Fruit fly (Drosophila melanogaster) whole organism, embryonic: ENCODE data around the gene Pgm1.
A peak's percentile ranks its signal among the peaks of the same experiment; 100 is the strongest.

Source experiments
- ATbp ChIP-seq: fragments of 200-800 bp; sonication (Bioruptor generic); optimal IDR thresholded peaks from 2 replicates; lab custom pipeline; 2017; ENCODE audit warnings: missing biosample characterization, mild to moderate bottlenecking, missing genetic modification characterization, missing genetic modification reagents
- Antp ChIP-seq: fragments of 200-800 bp; sonication (Bioruptor generic); optimal IDR thresholded peaks from 3 replicates; lab custom pipeline; 2016; ENCODE audit warnings: missing biosample characterization, missing genetic modification characterization
- C15 ChIP-seq: fragments of 200-800 bp; sonication (Bioruptor generic); IDR thresholded peaks from 3 replicates; pipeline ENCODE4 v1.3.6; 2022; ENCODE audit warnings: missing biosample characterization, missing genetic modification characterization
- CG11085 ChIP-seq: fragments of 200-800 bp; sonication (Bioruptor generic); IDR thresholded peaks from 2 replicates; pipeline ENCODE4 v1.3.6; 2022; ENCODE audit warnings: missing biosample characterization, missing genetic modification characterization
- CG11247 ChIP-seq: fragments of 200-800 bp; sonication (Bioruptor generic); IDR thresholded peaks from 2 replicates; pipeline ENCODE4 v1.3.6; 2022; ENCODE audit warnings: missing biosample characterization, missing genetic modification characterization
- CG11560 ChIP-seq: fragments of 200-800 bp; sonication (Bioruptor generic); IDR thresholded peaks from 3 replicates; pipeline ENCODE4 v1.3.6; 2022; ENCODE audit warnings: missing biosample characterization, missing genetic modification characterization
- CG11695 ChIP-seq: fragments of 200-800 bp; sonication (Bioruptor generic); IDR thresholded peaks from 3 replicates; pipeline ENCODE4 v1.3.6; 2022; ENCODE audit warnings: missing biosample characterization, missing genetic modification characterization
- CG13894 ChIP-seq: fragments of 200-800 bp; sonication (Bioruptor generic); optimal IDR thresholded peaks from 3 replicates; lab custom pipeline; 2018; ENCODE audit warnings: missing biosample characterization, mild to moderate bottlenecking, missing genetic modification characterization, moderate library complexity
- CG14014 ChIP-seq: fragments of 200-800 bp; sonication (Bioruptor generic); IDR thresholded peaks from 2 replicates; pipeline ENCODE4 v1.3.6; 2022; ENCODE audit warnings: missing biosample characterization, missing genetic modification characterization
- CG1603 ChIP-seq: fragments of 200-800 bp; sonication (Bioruptor generic); optimal IDR thresholded peaks from 2 replicates; lab custom pipeline; 2019; ENCODE audit warnings: missing biosample characterization, mild to moderate bottlenecking, missing genetic modification characterization, moderate library complexity
- CG17568 ChIP-seq: fragments of 200-800 bp; sonication (Bioruptor generic); optimal IDR thresholded peaks from 2 replicates; lab custom pipeline; 2018; ENCODE audit warnings: missing biosample characterization, mild to moderate bottlenecking, missing genetic modification characterization, moderate library complexity
- CG17802 ChIP-seq: fragments of 200-800 bp; sonication (Bioruptor generic); optimal IDR thresholded peaks from 2 replicates; lab custom pipeline; 2018; ENCODE audit warnings: missing biosample characterization, mild to moderate bottlenecking, missing genetic modification characterization, moderate library complexity
- CG18476 ChIP-seq: fragments of 200-800 bp; sonication (Bioruptor generic); optimal IDR thresholded peaks from 2 replicates; lab custom pipeline; 2016; ENCODE audit warnings: missing biosample characterization, mild to moderate bottlenecking, missing genetic modification characterization
- CG30403 ChIP-seq: fragments of 200-800 bp; sonication (Bioruptor generic); optimal IDR thresholded peaks from 3 replicates; lab custom pipeline; 2016; ENCODE audit warnings: missing biosample characterization, missing genetic modification characterization
- CG3726 ChIP-seq: fragments of 200-800 bp; sonication (Bioruptor generic); IDR thresholded peaks from 3 replicates; pipeline ENCODE4, ENCODE4 v1.3.6; 2022; ENCODE audit warnings: missing biosample characterization, missing genetic modification characterization
- CG6813 ChIP-seq: fragments of 200-800 bp; sonication (Bioruptor generic); optimal IDR thresholded peaks from 2 replicates; lab custom pipeline; 2017; ENCODE audit warnings: missing biosample characterization, missing genetic modification characterization, mild to moderate bottlenecking, moderate library complexity, missing genetic modification reagents
- CG8290 ChIP-seq, 3 experiments: fragments of 200-800 bp; sonication (Bioruptor generic); optimal IDR thresholded peaks; 2 replicates each; lab custom pipeline; 2016 to 2019; ENCODE audit warnings: missing biosample characterization in 3 of 3, missing genetic modification characterization in 3 of 3, mild to moderate bottlenecking in 2 of 3, moderate library complexity in 1 of 3
- CG9817 ChIP-seq: fragments of 200-800 bp; sonication (Bioruptor generic); optimal IDR thresholded peaks from 2 replicates; lab custom pipeline; 2018; ENCODE audit warnings: missing biosample characterization, mild to moderate bottlenecking, missing genetic modification characterization, moderate library complexity
- CG9876 ChIP-seq: fragments of 200-800 bp; sonication (Bioruptor generic); optimal IDR thresholded peaks from 2 replicates; lab custom pipeline; 2016; ENCODE audit warnings: missing biosample characterization, missing genetic modification characterization
- CHES-1-like ChIP-seq: fragments of 200-800 bp; sonication (Bioruptor generic); optimal IDR thresholded peaks from 2 replicates; lab custom pipeline; 2016; ENCODE audit warnings: missing biosample characterization, missing genetic modification characterization
- Doc3 ChIP-seq: fragments of 200-800 bp; sonication (Bioruptor generic); IDR thresholded peaks from 3 replicates; pipeline ENCODE4 v1.3.6; 2022; ENCODE audit warnings: missing biosample characterization, missing genetic modification characterization; ENCODE audit not compliant: partially characterized antibody
- E2f1 ChIP-seq: fragments of 200-800 bp; sonication (Bioruptor generic); IDR thresholded peaks from 2 replicates; pipeline ENCODE4 v1.3.6; 2022; ENCODE audit warnings: missing biosample characterization, missing genetic modification characterization
- Fer2 ChIP-seq: fragments of 200-800 bp; sonication (Bioruptor generic); optimal IDR thresholded peaks from 2 replicates; lab custom pipeline; 2018; ENCODE audit warnings: missing biosample characterization, mild to moderate bottlenecking, missing genetic modification characterization, moderate library complexity
- HLH3B ChIP-seq: fragments of 200-800 bp; sonication (Bioruptor generic); IDR thresholded peaks from 2 replicates; pipeline ENCODE4 v1.3.6; 2022; ENCODE audit warnings: missing biosample characterization, missing genetic modification characterization
- Jarid2 ChIP-seq: fragments of 200-800 bp; sonication (Bioruptor generic); optimal IDR thresholded peaks from 3 replicates; lab custom pipeline; 2017; ENCODE audit warnings: mild to moderate bottlenecking, missing biosample characterization, missing genetic modification reagents, missing genetic modification characterization
- MESR4 ChIP-seq: fragments of 200-800 bp; sonication (Bioruptor generic); optimal IDR thresholded peaks from 2 replicates; lab custom pipeline; 2018; ENCODE audit warnings: missing biosample characterization, mild to moderate bottlenecking, missing genetic modification characterization, moderate library complexity
- Rfx ChIP-seq: fragments of 200-800 bp; sonication (Bioruptor generic); IDR thresholded peaks from 2 replicates; pipeline ENCODE4 v1.3.6; 2022; ENCODE audit warnings: missing biosample characterization, missing genetic modification characterization
- Spps ChIP-seq: fragments of 200-800 bp; sonication (Bioruptor generic); optimal IDR thresholded peaks from 2 replicates; lab custom pipeline; 2018; ENCODE audit warnings: missing biosample characterization, mild to moderate bottlenecking, missing genetic modification characterization
- Xbp1 ChIP-seq: fragments of 200-800 bp; sonication (Bioruptor generic); optimal IDR thresholded peaks from 3 replicates; lab custom pipeline; 2016; ENCODE audit warnings: missing biosample characterization, mild to moderate bottlenecking, missing genetic modification characterization
- abd-A ChIP-seq: fragments of 200-800 bp; sonication (Bioruptor generic); optimal IDR thresholded peaks from 3 replicates; lab custom pipeline; 2019; ENCODE audit warnings: missing biosample characterization, mild to moderate bottlenecking, missing genetic modification characterization, moderate library complexity
- br ChIP-seq: fragments of >200 bp; optimal IDR thresholded peaks from 2 replicates; lab custom pipeline; 2017
- bsh ChIP-seq, 2 experiments: fragments of 200-800 bp; sonication (Bioruptor generic); optimal IDR thresholded peaks; 2 replicates each; lab custom pipeline; 2017 to 2018; ENCODE audit warnings: mild to moderate bottlenecking in 2 of 2, missing biosample characterization in 2 of 2, missing genetic modification characterization in 2 of 2, moderate library complexity in 1 of 2
- caup ChIP-seq: fragments of 200-800 bp; sonication (Bioruptor generic); optimal IDR thresholded peaks from 3 replicates; lab custom pipeline; 2017; ENCODE audit warnings: missing biosample characterization, mild to moderate bottlenecking, missing genetic modification characterization, moderate library complexity; ENCODE audit not compliant: severe bottlenecking
- chinmo ChIP-seq: fragments of 200-800 bp; sonication (Bioruptor generic); IDR thresholded peaks from 4 replicates; pipeline ENCODE4 v1.3.6; 2022; ENCODE audit warnings: missing biosample characterization, missing genetic modification characterization; ENCODE audit not compliant: partially characterized antibody
- corto ChIP-seq: fragments of 200-800 bp; sonication (Bioruptor generic); optimal IDR thresholded peaks from 2 replicates; lab custom pipeline; 2016; ENCODE audit warnings: missing biosample characterization, mild to moderate bottlenecking, missing genetic modification characterization, moderate library complexity
- emc ChIP-seq: fragments of 200-800 bp; sonication (Bioruptor generic); optimal IDR thresholded peaks from 2 replicates; lab custom pipeline; 2016; ENCODE audit warnings: missing biosample characterization, missing genetic modification characterization
- ftz-f1 ChIP-seq: fragments of 200-800 bp; sonication (Bioruptor generic); optimal IDR thresholded peaks from 2 replicates; lab custom pipeline; 2016; ENCODE audit warnings: missing biosample characterization, missing genetic modification characterization
- kay ChIP-seq: fragments of 200-800 bp; sonication (Bioruptor generic); optimal IDR thresholded peaks from 2 replicates; lab custom pipeline; 2016; ENCODE audit warnings: missing biosample characterization, missing genetic modification characterization
- mirr ChIP-seq: fragments of 200-800 bp; sonication (Bioruptor generic); optimal IDR thresholded peaks from 3 replicates; lab custom pipeline; 2018; ENCODE audit warnings: missing biosample characterization, mild to moderate bottlenecking, missing genetic modification characterization
- nerfin-1 ChIP-seq: fragments of 200-800 bp; sonication (Bioruptor generic); optimal IDR thresholded peaks from 3 replicates; lab custom pipeline; 2019; ENCODE audit warnings: missing biosample characterization, mild to moderate bottlenecking, missing genetic modification characterization, moderate library complexity
- nom ChIP-seq: fragments of 200-800 bp; sonication (Bioruptor generic); optimal IDR thresholded peaks from 2 replicates; lab custom pipeline; 2017; ENCODE audit warnings: missing biosample characterization, missing genetic modification characterization, mild to moderate bottlenecking, moderate library complexity, missing genetic modification reagents
- onecut ChIP-seq: fragments of 200-800 bp; sonication (Bioruptor generic); IDR thresholded peaks from 2 replicates; pipeline ENCODE4 v1.3.6; 2022; ENCODE audit warnings: missing biosample characterization, missing genetic modification characterization
- pfk ChIP-seq: fragments of 200-800 bp; sonication (Bioruptor generic); optimal IDR thresholded peaks from 2 replicates; lab custom pipeline; 2018; ENCODE audit warnings: missing biosample characterization, mild to moderate bottlenecking, missing genetic modification characterization, moderate library complexity
- sim ChIP-seq: fragments of 200-800 bp; sonication (Bioruptor generic); IDR thresholded peaks from 2 replicates; pipeline ENCODE4 v1.3.6; 2022; ENCODE audit warnings: missing biosample characterization, missing genetic modification characterization
- stwl ChIP-seq: fragments of 200-800 bp; sonication (Bioruptor generic); optimal IDR thresholded peaks from 3 replicates; lab custom pipeline; 2018; ENCODE audit warnings: missing biosample characterization, mild to moderate bottlenecking, missing genetic modification characterization, moderate library complexity
- ttk ChIP-seq: fragments of 200-800 bp; sonication (Bioruptor generic); IDR thresholded peaks from 2 replicates; pipeline ENCODE4 v2.1.2; 2022; ENCODE audit warnings: missing biosample characterization, missing genetic modification characterization
- z ChIP-seq: fragments of 200-800 bp; sonication (Bioruptor generic); IDR thresholded peaks from 3 replicates; pipeline ENCODE4 v1.3.6; 2022; ENCODE audit warnings: missing biosample characterization, missing genetic modification characterization

Gene Pgm1

dm6 chr3L:16159161-16160072, 31.1 kb upstream of the Pgm1 start (continued):
- TF ChIP-seq sim (GFP tag; lab: Robert Waterston, UW) (no peak), nom (GFP tag; lab: Kevin White, UChicago) (peak; percentile 63), Jarid2 (no peak), CG1603 (tag; lab: Kevin White, UChicago) (no peak), pfk (no peak), CG11695 (GFP tag; lab: Robert Waterston, UW) (no peak), chinmo (0 out of 4 replicates have a peak, but pooled peaks have one; percentile 13), CG13894 (peak; percentile 77), CG11560 (tag; lab: Robert Waterston, UW) (no peak), ATbp (GFP tag; lab: Kevin White, UChicago) (no peak), CG18476 (GFP tag; lab: Kevin White, UChicago) (no peak)

DNA sequence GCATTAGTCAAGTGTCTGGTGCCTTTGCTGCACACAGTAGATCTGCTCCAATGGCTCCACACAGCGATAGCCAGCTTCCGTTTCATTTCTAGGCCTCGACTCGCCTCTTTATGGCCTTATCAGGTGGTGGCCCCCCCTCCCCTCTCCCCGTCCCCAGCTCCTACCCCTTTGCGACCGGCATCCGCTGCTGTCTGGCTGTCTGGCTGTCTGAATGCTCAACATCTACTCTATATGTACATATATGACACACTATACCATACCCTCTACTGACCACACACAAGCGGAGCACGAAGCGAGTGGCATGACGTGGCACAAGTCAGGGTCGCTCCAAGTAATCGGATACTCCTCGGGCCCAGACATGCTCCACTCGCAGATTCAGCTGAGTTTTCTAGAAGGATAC, 30.0 kb upstream of the Pgm1 start:
- no peak for TF ChIP-seq CHES-1-like (GFP tag; lab: Kevin White, UChicago)
- no peak for TF ChIP-seq CG30403 (GFP tag; lab: Kevin White, UChicago)
- peak; percentile 9 for TF ChIP-seq Xbp1 (GFP tag; lab: Kevin White, UChicago)
- TF ChIP-seq nerfin-1 (tag; lab: Kevin White, UChicago): no peak
- TF ChIP-seq caup (GFP tag; lab: Kevin White, UChicago): no peak
- TF ChIP-seq MESR4 (GFP tag; lab: Kevin White, UChicago): no peak
- TF ChIP-seq br (lab: Kevin White, UChicago): no peak
- no peak for TF ChIP-seq E2f1 (GFP tag; lab: Robert Waterston, UW)
- TF ChIP-seq onecut: no peak
- no peak for TF ChIP-seq CG8290 (GFP tag; optimal IDR thresholded peaks at IDR 0.05; lab: Kevin White, UChicago)
- peak in 1 of 2 experiments; percentile 33 for TF ChIP-seq CG8290 (tag; optimal IDR thresholded peaks at IDR 0.05; lab: Kevin White, UChicago)
- peak; percentile 50 for TF ChIP-seq nom (GFP tag; lab: Kevin White, UChicago)
- TF ChIP-seq CG11247: no peak
- no peak for TF ChIP-seq CG17568 (GFP tag; lab: Kevin White, UChicago)
- peak; percentile 27 for TF ChIP-seq mirr (GFP tag; lab: Kevin White, UChicago)
- TF ChIP-seq Rfx (GFP tag; lab: Robert Waterston, UW): 0 out of 2 replicates have a peak, but pooled peaks have one; percentile 6
- no peak for TF ChIP-seq Fer2
- no peak for TF ChIP-seq stwl (tag; lab: Kevin White, UChicago)
- 0 out of 2 replicates have a peak, but pooled peaks have one; percentile 26 for TF ChIP-seq CG14014 (GFP tag; lab: Robert Waterston, UW)
- no peak for TF ChIP-seq bsh (GFP tag; optimal IDR thresholded peaks at IDR 0.05; lab: Kevin White, UChicago)
- no peak for TF ChIP-seq CG9817 (tag; lab: Kevin White, UChicago)
- TF ChIP-seq abd-A (tag; lab: Kevin White, UChicago): no peak
- TF ChIP-seq z (GFP tag; lab: Robert Waterston, UW): no peak
- TF ChIP-seq corto (GFP tag; lab: Kevin White, UChicago): no peak
- no peak for TF ChIP-seq Spps (tag; lab: Kevin White, UChicago)
- TF ChIP-seq CG11085 (GFP tag; lab: Robert Waterston, UW): no peak
- 0 out of 2 replicates have a peak, but pooled peaks have one; percentile 29 for TF ChIP-seq HLH3B (GFP tag; lab: Robert Waterston, UW)
- TF ChIP-seq CG17802 (tag; lab: Kevin White, UChicago): no peak
- no peak for TF ChIP-seq C15 (GFP tag; lab: Robert Waterston, UW)
- no peak for TF ChIP-seq CG6813 (GFP tag; lab: Kevin White, UChicago)
- peak; percentile 26; the same call in 1 of the 2 replicates for TF ChIP-seq ttk
- TF ChIP-seq ftz-f1 (GFP tag; lab: Kevin White, UChicago): no peak
- no peak for TF ChIP-seq Doc3 (GFP tag; lab: Robert Waterston, UW)
- no peak for TF ChIP-seq emc
- TF ChIP-seq CG9876 (GFP tag; lab: Kevin White, UChicago): no peak
- no peak for TF ChIP-seq kay (GFP tag; lab: Kevin White, UChicago)
- TF ChIP-seq CG3726 (GFP tag; lab: Robert Waterston, UW): no peak
- TF ChIP-seq Antp (GFP tag; lab: Kevin White, UChicago): no peak
